Fruit fly (Drosophila melanogaster): ENCODE results near the gene Cat.
A peak's percentile ranks its signal among the peaks of the same experiment; 100 is the strongest.

Cat gene

dm6 chr3L:18846272-18846741, 23.9 kb downstream of the Cat start:
- peak; percentile 17 for TF ChIP-seq fkh (GFP tag; optimal IDR thresholded peaks at IDR 0.05)
- no peak for TF ChIP-seq CG6854 (GFP tag; optimal IDR thresholded peaks at IDR 0.05)
- no peak for TF ChIP-seq cyc (GFP tag; optimal IDR thresholded peaks at IDR 0.05)
- TF ChIP-seq CG6792 (GFP tag; optimal IDR thresholded peaks at IDR 0.05), result no peak
- no peak for TF ChIP-seq salr (GFP tag; optimal IDR thresholded peaks at IDR 0.05)
- no peak for TF ChIP-seq Blimp-1 (GFP tag; optimal IDR thresholded peaks at IDR 0.05)
- TF ChIP-seq CG15336 (GFP tag; IDR thresholded peaks at IDR 0.05), result 0 out of 2 replicates have a peak, but pooled peaks have one; percentile 14
- TF ChIP-seq fd85E (GFP tag; optimal IDR thresholded peaks at IDR 0.05), result no peak
- TF ChIP-seq Ets96B (tag; optimal IDR thresholded peaks at IDR 0.05), result no peak
- no peak for TF ChIP-seq CG16779 (tag; optimal IDR thresholded peaks at IDR 0.05)
- peak; percentile 74 for TF ChIP-seq dsx (GFP tag; optimal IDR thresholded peaks at IDR 0.05; ENCODE audit: poor library complexity, severe bottlenecking)
- TF ChIP-seq CG8632 (GFP tag; optimal IDR thresholded peaks at IDR 0.05), result no peak
- TF ChIP-seq CG3032 (tag; optimal IDR thresholded peaks at IDR 0.05), result no peak
- TF ChIP-seq ss (GFP tag; optimal IDR thresholded peaks at IDR 0.05), result peak in 1 of 2 experiments; percentile 8
- TF ChIP-seq CG6276 (GFP tag; optimal IDR thresholded peaks at IDR 0.05), result no peak
- TF ChIP-seq eg (GFP tag; IDR thresholded peaks at IDR 0.05), result no peak
- no peak for TF ChIP-seq esn (GFP tag; optimal IDR thresholded peaks at IDR 0.05)
- no peak for TF ChIP-seq CG6163 (GFP tag; IDR thresholded peaks at IDR 0.05)
- no peak for TF ChIP-seq Sox102F (GFP tag; optimal IDR thresholded peaks at IDR 0.05)
- TF ChIP-seq Lpt (GFP tag; optimal IDR thresholded peaks at IDR 0.05), result no peak
- TF ChIP-seq CG8319 (GFP tag; optimal IDR thresholded peaks at IDR 0.05), result no peak

- TF ChIP-seq Eip93F (GFP tag; optimal IDR thresholded peaks at IDR 0.05), result peak; percentile 1
- peak; percentile 17 for TF ChIP-seq CG6792 (GFP tag; optimal IDR thresholded peaks at IDR 0.05)
- peak; percentile 46 for TF ChIP-seq Met (GFP tag; optimal IDR thresholded peaks at IDR 0.05)
- no peak for TF ChIP-seq svp (GFP tag)
- TF ChIP-seq CG10669 (GFP tag; optimal IDR thresholded peaks at IDR 0.05), result no peak
- no peak for TF ChIP-seq fd59A (GFP tag; optimal IDR thresholded peaks at IDR 0.05)
- no peak for TF ChIP-seq CG9139 (GFP tag; optimal IDR thresholded peaks at IDR 0.05)
- TF ChIP-seq Hr38 (GFP tag; optimal IDR thresholded peaks at IDR 0.05), result no peak
- TF ChIP-seq CG1621 (tag; optimal IDR thresholded peaks at IDR 0.05), result no peak
- TF ChIP-seq acj6 (GFP tag; optimal IDR thresholded peaks at IDR 0.05), result peak; percentile 25
- TF ChIP-seq CG11902 (GFP tag; optimal IDR thresholded peaks at IDR 0.05), result no peak
- TF ChIP-seq Eip75B (GFP tag; optimal IDR thresholded peaks at IDR 0.05), result peak; percentile 44
- no peak for TF ChIP-seq CG15336 (GFP tag; IDR thresholded peaks at IDR 0.05)
- TF ChIP-seq CG6276 (GFP tag; optimal IDR thresholded peaks at IDR 0.05), result no peak
- peak; percentile 53 for TF ChIP-seq Hr39 (GFP tag; optimal IDR thresholded peaks at IDR 0.05)
- no peak for TF ChIP-seq CG32006 (GFP tag; optimal IDR thresholded peaks at IDR 0.05)
- no peak for TF ChIP-seq Sox15 (GFP tag; optimal IDR thresholded peaks at IDR 0.05)
- TF ChIP-seq Hr4 (GFP tag; optimal IDR thresholded peaks at IDR 0.05), result peak; percentile 35
- no peak for TF ChIP-seq topi (GFP tag; optimal IDR thresholded peaks at IDR 0.05)
- no peak for TF ChIP-seq salr (GFP tag; optimal IDR thresholded peaks at IDR 0.05)
- TF ChIP-seq CG3919 (GFP tag; optimal IDR thresholded peaks at IDR 0.05), result no peak
- peak; percentile 13 for TF ChIP-seq CG7368 (GFP tag; optimal IDR thresholded peaks at IDR 0.05)
- TF ChIP-seq cyc (GFP tag; optimal IDR thresholded peaks at IDR 0.05), result peak; percentile 59
- TF ChIP-seq CG8632 (GFP tag; optimal IDR thresholded peaks at IDR 0.05), result no peak
- no peak for TF ChIP-seq Lpt (GFP tag; optimal IDR thresholded peaks at IDR 0.05)
- TF ChIP-seq net (GFP tag; optimal IDR thresholded peaks at IDR 0.05), result no peak
- peak; percentile 66 for TF ChIP-seq esn (GFP tag; optimal IDR thresholded peaks at IDR 0.05)
- no peak for TF ChIP-seq CG8119 (GFP tag; IDR thresholded peaks at IDR 0.05)
- TF ChIP-seq Smox (GFP tag; optimal IDR thresholded peaks at IDR 0.05), result peak; percentile 37
- no peak for TF ChIP-seq Ets96B (tag; optimal IDR thresholded peaks at IDR 0.05)
- TF ChIP-seq CG11762 (GFP tag; optimal IDR thresholded peaks at IDR 0.05; ENCODE audit: insufficient read depth), result no peak
- peak; percentile 16 for TF ChIP-seq achi (GFP tag; optimal IDR thresholded peaks at IDR 0.05)
- no peak for TF ChIP-seq CG11294 (GFP tag; IDR thresholded peaks at IDR 0.05)
- no peak for TF ChIP-seq Ets21C (GFP tag; optimal IDR thresholded peaks at IDR 0.05)
- TF ChIP-seq CG34406 (GFP tag; optimal IDR thresholded peaks at IDR 0.05), result no peak
- peak; percentile 56 for TF ChIP-seq lz (GFP tag; optimal IDR thresholded peaks at IDR 0.05)
- no peak for TF ChIP-seq Sox14 (GFP tag; optimal IDR thresholded peaks at IDR 0.05)
- no peak for TF ChIP-seq CG10631 (GFP tag; optimal IDR thresholded peaks at IDR 0.05)
Observed at dm6 chr3L:18848436-18848835, 26.0 kb downstream of the Cat start.
